Fruit fly (Drosophila melanogaster) whole organism, embryonic: ENCODE measurements around the gene CG13622.

Experiments
- ATbp ChIP-seq: fragments of 200-800 bp; sonication (Bioruptor generic); optimal IDR thresholded peaks from 2 replicates; lab custom pipeline; 2017; ENCODE audit warnings: missing biosample characterization, mild to moderate bottlenecking, missing genetic modification characterization, missing genetic modification reagents
- Abd-B ChIP-seq: fragments of 200-800 bp; sonication (Bioruptor generic); optimal IDR thresholded peaks from 2 replicates; lab custom pipeline; 2018; ENCODE audit warnings: missing biosample characterization, mild to moderate bottlenecking, missing genetic modification characterization, moderate library complexity
- Ada2b ChIP-seq: fragments of 200-800 bp; sonication (Bioruptor generic); IDR thresholded peaks from 2 replicates; pipeline ENCODE4 v1.3.6; 2022; ENCODE audit warnings: missing biosample characterization, missing genetic modification characterization
- CG10209 ChIP-seq: fragments of 200-800 bp; sonication (Bioruptor generic); optimal IDR thresholded peaks from 3 replicates; lab custom pipeline; 2017; ENCODE audit warnings: missing biosample characterization, mild to moderate bottlenecking, missing genetic modification characterization, missing genetic modification reagents
- CG10654 ChIP-seq: fragments of 200-800 bp; sonication (Bioruptor generic); optimal IDR thresholded peaks from 2 replicates; lab custom pipeline; 2016; ENCODE audit warnings: missing biosample characterization, missing genetic modification characterization
- CG11093 ChIP-seq: fragments of 200-800 bp; sonication (Bioruptor generic); IDR thresholded peaks from 3 replicates; pipeline ENCODE4 v1.3.6; 2022; ENCODE audit warnings: missing biosample characterization, missing genetic modification characterization
- CG13296 ChIP-seq: fragments of 200-800 bp; sonication (Bioruptor generic); optimal IDR thresholded peaks from 3 replicates; lab custom pipeline; 2018; ENCODE audit warnings: missing biosample characterization, mild to moderate bottlenecking, missing genetic modification characterization
- CG13624 ChIP-seq: fragments of 200-800 bp; sonication (Bioruptor generic); optimal IDR thresholded peaks from 2 replicates; lab custom pipeline; 2016; ENCODE audit warnings: missing biosample characterization, missing genetic modification characterization
- CG15269 ChIP-seq: fragments of 200-800 bp; sonication (Bioruptor generic); optimal IDR thresholded peaks from 2 replicates; lab custom pipeline; 2018; ENCODE audit warnings: missing biosample characterization, mild to moderate bottlenecking, missing genetic modification characterization, moderate library complexity
- CG18476 ChIP-seq: fragments of 200-800 bp; sonication (Bioruptor generic); optimal IDR thresholded peaks from 2 replicates; lab custom pipeline; 2016; ENCODE audit warnings: missing biosample characterization, mild to moderate bottlenecking, missing genetic modification characterization
- CG30020 ChIP-seq: fragments of 200-800 bp; optimal IDR thresholded peaks from 2 replicates; lab custom pipeline; 2019; ENCODE audit warnings: missing biosample characterization, mild to moderate bottlenecking, missing genetic modification characterization, moderate library complexity
- CG32772 ChIP-seq: fragments of 200-800 bp; sonication (Bioruptor generic); IDR thresholded peaks from 2 replicates; pipeline ENCODE4 v1.3.6; 2022; ENCODE audit warnings: missing biosample characterization, missing genetic modification characterization
- CG3407 ChIP-seq: fragments of 200-800 bp; sonication (Bioruptor generic); optimal IDR thresholded peaks from 2 replicates; lab custom pipeline; 2018; ENCODE audit warnings: missing biosample characterization, mild to moderate bottlenecking, missing genetic modification characterization
- CG34224 ChIP-seq: fragments of 200-800 bp; sonication (Bioruptor generic); IDR thresholded peaks from 3 replicates; pipeline ENCODE4 v1.3.6; 2022; ENCODE audit warnings: missing biosample characterization, missing genetic modification characterization; ENCODE audit not compliant: partially characterized antibody
- CG7987 ChIP-seq: fragments of 200-800 bp; sonication (Bioruptor generic); optimal IDR thresholded peaks from 2 replicates; lab custom pipeline; 2018; ENCODE audit warnings: missing biosample characterization, mild to moderate bottlenecking, missing genetic modification characterization, moderate library complexity
- CG8290 ChIP-seq, 3 experiments: fragments of 200-800 bp; sonication (Bioruptor generic); optimal IDR thresholded peaks; 2 replicates each; lab custom pipeline; 2016 to 2019; ENCODE audit warnings: missing biosample characterization in 3 of 3, missing genetic modification characterization in 3 of 3, mild to moderate bottlenecking in 2 of 3, moderate library complexity in 1 of 3
- CG9215 ChIP-seq: fragments of 200-800 bp; sonication (Bioruptor generic); IDR thresholded peaks from 2 replicates; pipeline ENCODE4 v1.3.6; 2022; ENCODE audit warnings: missing biosample characterization, missing genetic modification characterization
- Camta ChIP-seq: fragments of 200-800 bp; sonication (Bioruptor generic); optimal IDR thresholded peaks from 2 replicates; lab custom pipeline; 2016; ENCODE audit warnings: missing biosample characterization, missing genetic modification characterization
- D19A ChIP-seq: fragments of 200-800 bp; optimal IDR thresholded peaks from 3 replicates; lab custom pipeline; 2019; ENCODE audit warnings: missing biosample characterization, mild to moderate bottlenecking, missing genetic modification characterization, moderate library complexity
- Dfd ChIP-seq, 2 experiments: fragments of >200 bp; optimal IDR thresholded peaks; 2 replicates each; lab custom pipeline; 2017; ENCODE audit warnings: missing biosample characterization in 2 of 2, missing genetic modification characterization in 2 of 2
- E2f2 ChIP-seq: fragments of 200-800 bp; sonication (Bioruptor generic); IDR thresholded peaks from 2 replicates; pipeline ENCODE4 v1.3.6; 2022; ENCODE audit warnings: missing biosample characterization, missing genetic modification characterization
- Hand ChIP-seq: fragments of 200-800 bp; sonication (Bioruptor generic); optimal IDR thresholded peaks from 2 replicates; lab custom pipeline; 2017; ENCODE audit warnings: mild to moderate bottlenecking, missing biosample characterization, missing genetic modification reagents, missing genetic modification characterization
- Hr78 ChIP-seq, 2 experiments: fragments of 200-800 bp in 1 of 2; fragments of >200 bp in 1 of 2; sonication (Bioruptor generic) in 1 of 2; optimal IDR thresholded peaks; 2 replicates each; lab custom pipeline; 2017 to 2019; ENCODE audit warnings: missing biosample characterization in 2 of 2, missing genetic modification characterization in 2 of 2, mild to moderate bottlenecking in 1 of 2, moderate library complexity in 1 of 2
- Hsf ChIP-seq: fragments of 200-800 bp; sonication (Bioruptor generic); optimal IDR thresholded peaks from 3 replicates; lab custom pipeline; 2016; ENCODE audit warnings: missing biosample characterization, missing genetic modification characterization
- Lpt ChIP-seq: fragments of >200 bp; optimal IDR thresholded peaks from 2 replicates; lab custom pipeline; 2018; ENCODE audit warnings: missing biosample characterization, missing genetic modification characterization
- Meics ChIP-seq: fragments of 200-800 bp; sonication (Bioruptor generic); optimal IDR thresholded peaks from 2 replicates; lab custom pipeline; 2017; ENCODE audit warnings: missing biosample characterization, mild to moderate bottlenecking, missing genetic modification characterization
- NFAT ChIP-seq: fragments of 200-800 bp; sonication (Bioruptor generic); IDR thresholded peaks from 2 replicates; pipeline ENCODE4 v1.3.6; 2022; ENCODE audit warnings: missing biosample characterization, missing genetic modification characterization
- Ravus ChIP-seq: fragments of 200-800 bp; sonication (Bioruptor generic); IDR thresholded peaks from 2 replicates; pipeline ENCODE4 v1.3.6; 2022; ENCODE audit warnings: missing biosample characterization, missing genetic modification characterization
- Sox100B ChIP-seq: fragments of 200-800 bp; sonication (Bioruptor generic); optimal IDR thresholded peaks from 3 replicates; lab custom pipeline; 2018; ENCODE audit warnings: missing biosample characterization, mild to moderate bottlenecking, missing genetic modification characterization
- ash1 ChIP-seq: fragments of 200-800 bp; sonication (Bioruptor generic); optimal IDR thresholded peaks from 2 replicates; lab custom pipeline; 2018; ENCODE audit warnings: missing biosample characterization, mild to moderate bottlenecking, missing genetic modification characterization
- bsh ChIP-seq, 2 experiments: fragments of 200-800 bp; sonication (Bioruptor generic); optimal IDR thresholded peaks; 2 replicates each; lab custom pipeline; 2017 to 2018; ENCODE audit warnings: mild to moderate bottlenecking in 2 of 2, missing biosample characterization in 2 of 2, missing genetic modification characterization in 2 of 2, moderate library complexity in 1 of 2
- btn ChIP-seq: fragments of 200-800 bp; sonication (Bioruptor generic); optimal IDR thresholded peaks from 2 replicates; lab custom pipeline; 2016; ENCODE audit warnings: missing biosample characterization, missing genetic modification characterization
- cad ChIP-seq: fragments of >200 bp; optimal IDR thresholded peaks from 2 replicates; lab custom pipeline; 2017; ENCODE audit warnings: missing biosample characterization, missing genetic modification characterization
- esg ChIP-seq: fragments of 200-800 bp; sonication (Bioruptor generic); conservative IDR thresholded peaks from 2 replicates; pipeline ENCODE4 v1.3.6; 2022; ENCODE audit warnings: missing biosample characterization, missing genetic modification characterization
- eyg ChIP-seq: fragments of 200-800 bp; sonication (Bioruptor generic); optimal IDR thresholded peaks from 3 replicates; lab custom pipeline; 2016; ENCODE audit warnings: missing biosample characterization, missing genetic modification characterization
- gfzf ChIP-seq: fragments of 200-800 bp; sonication (Bioruptor generic); optimal IDR thresholded peaks from 2 replicates; lab custom pipeline; 2016; ENCODE audit warnings: missing biosample characterization, mild to moderate bottlenecking, missing genetic modification characterization, moderate library complexity
- gt ChIP-seq: fragments of 200-800 bp; sonication (Bioruptor generic); IDR thresholded peaks from 2 replicates; pipeline ENCODE4 v1.3.6; 2022; ENCODE audit warnings: missing biosample characterization, missing genetic modification characterization
- mld ChIP-seq: fragments of 200-800 bp; sonication (Bioruptor generic); IDR thresholded peaks from 3 replicates; pipeline ENCODE4 v1.3.6; 2022; ENCODE audit warnings: missing biosample characterization, missing genetic modification characterization; ENCODE audit not compliant: partially characterized antibody
- pan ChIP-seq, 4 experiments: fragments of >200 bp in 3 of 4; fragments of 200-800 bp in 1 of 4; sonication (Bioruptor generic) in 1 of 4; optimal IDR thresholded peaks in 3 of 4; IDR thresholded peaks in 1 of 4; 2 replicates each; pipeline versions ENCODE4 v1.3.6 to Lab custom; 2017 to 2022; ENCODE audit warnings: missing biosample characterization in 2 of 4, missing genetic modification characterization in 2 of 4, mixed read lengths in 1 of 4
- pb ChIP-seq: fragments of 200-800 bp; sonication (Bioruptor generic); optimal IDR thresholded peaks from 3 replicates; lab custom pipeline; 2016; ENCODE audit warnings: missing biosample characterization, missing genetic modification characterization
- pzg ChIP-seq: fragments of 200-800 bp; sonication (Bioruptor generic); optimal IDR thresholded peaks from 3 replicates; lab custom pipeline; 2018; ENCODE audit warnings: missing biosample characterization, mild to moderate bottlenecking, missing genetic modification characterization, moderate library complexity
- shn ChIP-seq: fragments of 200-800 bp; sonication (Bioruptor generic); optimal IDR thresholded peaks from 3 replicates; lab custom pipeline; 2016; ENCODE audit warnings: missing biosample characterization, missing genetic modification characterization
- sisA ChIP-seq: fragments of 200-800 bp; sonication (Bioruptor generic); IDR thresholded peaks from 2 replicates; pipeline ENCODE4 v1.3.6; 2022; ENCODE audit warnings: missing biosample characterization, missing genetic modification characterization
- so ChIP-seq: fragments of 200-800 bp; sonication (Bioruptor generic); IDR thresholded peaks from 3 replicates; pipeline ENCODE4 v1.3.6; 2022; ENCODE audit warnings: missing biosample characterization, missing genetic modification characterization
- trem ChIP-seq: fragments of 200-800 bp; optimal IDR thresholded peaks from 3 replicates; lab custom pipeline; 2019; ENCODE audit warnings: missing biosample characterization, mild to moderate bottlenecking, missing genetic modification characterization, moderate library complexity
- ttk ChIP-seq: fragments of 200-800 bp; sonication (Bioruptor generic); IDR thresholded peaks from 2 replicates; pipeline ENCODE4 v2.1.2; 2022; ENCODE audit warnings: missing biosample characterization, missing genetic modification characterization
- yki ChIP-seq: fragments of >200 bp; optimal IDR thresholded peaks from 3 replicates; lab custom pipeline; 2018
- zf30C ChIP-seq: fragments of 200-800 bp; sonication (Bioruptor generic); optimal IDR thresholded peaks from 3 replicates; lab custom pipeline; 2018; ENCODE audit warnings: missing biosample characterization, mild to moderate bottlenecking, missing genetic modification characterization
- zfh2 ChIP-seq: fragments of 200-800 bp; sonication (Bioruptor generic); optimal IDR thresholded peaks from 2 replicates; lab custom pipeline; 2016; ENCODE audit warnings: missing biosample characterization, missing genetic modification characterization

CG13622 gene

dm6 chr3R:24543033-24543675 is 19.7 kb upstream of the CG13622 start (continued):
- no peak; the same call in 2 of the 3 replicates for TF ChIP-seq mld (GFP tag; lab: Robert Waterston, UW)
- peak; percentile 75 for TF ChIP-seq CG18476 (GFP tag; lab: Kevin White, UChicago)
- no peak for TF ChIP-seq Dfd (GFP tag; optimal IDR thresholded peaks at IDR 0.05; lab: Kevin White, UChicago)
- TF ChIP-seq CG10654, result peak; percentile 71
- peak; percentile 86 for TF ChIP-seq CG11093 (GFP tag; lab: Robert Waterston, UW)
- TF ChIP-seq CG32772 (GFP tag; lab: Robert Waterston, UW), result peak; percentile 93
- peak; percentile 83 for TF ChIP-seq ATbp (GFP tag; lab: Kevin White, UChicago)
- peak; percentile 21 for TF ChIP-seq btn
- TF ChIP-seq pan (optimal IDR thresholded peaks at IDR 0.05; lab: Kevin White, UChicago), result no peak
- TF ChIP-seq pan (GFP tag; optimal IDR thresholded peaks at IDR 0.05 in 1 of 2, IDR thresholded peaks at IDR 0.05 in 1 of 2), result peak in 1 of 2 experiments; percentile 96
- TF ChIP-seq esg (GFP tag; lab: Robert Waterston, UW), result peak; percentile 93
- peak; percentile 78 for TF ChIP-seq E2f2
- peak; percentile 69 for TF ChIP-seq CG3407 (GFP tag; lab: Kevin White, UChicago)
- TF ChIP-seq zfh2, result peak; percentile 86
- TF ChIP-seq CG34224, result no peak
- TF ChIP-seq Hsf (GFP tag; lab: Kevin White, UChicago), result peak; percentile 95
- TF ChIP-seq eyg (GFP tag; lab: Kevin White, UChicago), result peak; percentile 13
- peak; percentile 95 for TF ChIP-seq Ada2b
- peak; percentile 63 for TF ChIP-seq CG7987 (GFP tag; lab: Kevin White, UChicago)
- no peak for TF ChIP-seq CG30020 (tag; lab: Kevin White, UChicago)
- TF ChIP-seq CG10209 (GFP tag; lab: Kevin White, UChicago), result peak; percentile 92
- TF ChIP-seq CG13624 (GFP tag; lab: Kevin White, UChicago), result no peak
- peak; percentile 72 for TF ChIP-seq gt
- peak; percentile 3 for TF ChIP-seq zf30C (GFP tag; lab: Kevin White, UChicago)
- TF ChIP-seq CG15269 (tag; lab: Kevin White, UChicago), result peak; percentile 98
- TF ChIP-seq Lpt (GFP tag; lab: Kevin White, UChicago), result no peak
- peak; percentile 58 to 89 for TF ChIP-seq bsh (GFP tag; optimal IDR thresholded peaks at IDR 0.05; lab: Kevin White, UChicago)
- peak; percentile 61 for TF ChIP-seq Sox100B (GFP tag; lab: Kevin White, UChicago)
- TF ChIP-seq Ravus, result peak; percentile 89
- peak; percentile 92 for TF ChIP-seq Abd-B (GFP tag; lab: Kevin White, UChicago)
- no peak for TF ChIP-seq CG8290 (GFP tag; optimal IDR thresholded peaks at IDR 0.05; lab: Kevin White, UChicago)
- no peak for TF ChIP-seq CG8290 (tag; optimal IDR thresholded peaks at IDR 0.05; lab: Kevin White, UChicago)
- TF ChIP-seq D19A (tag; lab: Kevin White, UChicago), result no peak
- peak; percentile 19 for TF ChIP-seq trem
- TF ChIP-seq Hand (GFP tag; lab: Kevin White, UChicago), result peak; percentile 92
- TF ChIP-seq cad (GFP tag; lab: Kevin White, UChicago), result no peak
- peak; percentile 4 for TF ChIP-seq pzg (GFP tag; lab: Kevin White, UChicago)
- peak; percentile 92 for TF ChIP-seq ttk (GFP tag; lab: Robert Waterston, UW)
- TF ChIP-seq NFAT, result peak; percentile 98
- TF ChIP-seq CG9215, result peak; percentile 90
- TF ChIP-seq Meics (GFP tag; lab: Kevin White, UChicago), result peak; percentile 91
- TF ChIP-seq so, result peak; percentile 97
- TF ChIP-seq Hr78 (GFP tag; optimal IDR thresholded peaks at IDR 0.05; lab: Kevin White, UChicago), result peak in 1 of 2 experiments; percentile 70
- no peak for TF ChIP-seq yki (lab: Kevin White, UChicago)
- no peak for TF ChIP-seq gfzf (GFP tag; lab: Kevin White, UChicago)
- TF ChIP-seq ash1 (GFP tag; lab: Kevin White, UChicago), result no peak
- TF ChIP-seq sisA, result peak; percentile 95
- TF ChIP-seq CG13296, result peak; percentile 92
- TF ChIP-seq shn (GFP tag; lab: Kevin White, UChicago), result peak; percentile 57
- TF ChIP-seq Camta (GFP tag; lab: Kevin White, UChicago), result peak; percentile 89
- peak; percentile 30 for TF ChIP-seq pb
